ENCODE assay signal across 2 worm cellular contexts in genomic region chrII:8818978-8819896, ce11.
A peak's percentile ranks its signal among the peaks of the same experiment; 100 is the strongest.
TF ChIP-seq lines count a peak whose summit lies in the region.

F46C5.10 (minus strand) TSS chrII:8819028.

TF ChIP-seq in whole organism, L1 larva, 84 proteins besides CTCF, POLR2A, EP300 and RAD21 (continued from another document):
- TF ChIP-seq nhr-20 (tag; optimal IDR thresholded peaks at IDR 0.05; lab: Kevin White, UChicago) (peak; percentile 55), fkh-4 (tag; optimal IDR thresholded peaks at IDR 0.05; lab: Kevin White, UChicago; ENCODE audit: borderline replicate concordance) (no peak), tbx-2 (tag; optimal IDR thresholded peaks at IDR 0.05; lab: Kevin White, UChicago) (peak; percentile 25), mep-1 (tag; optimal IDR thresholded peaks at IDR 0.05; lab: Kevin White, UChicago) (peak; percentile 5), lin-13 (GFP tag; optimal IDR thresholded peaks at IDR 0.05; lab: Kevin White, UChicago) (no peak), alr-1 (tag; optimal IDR thresholded peaks at IDR 0.05; lab: Kevin White, UChicago; ENCODE audit: borderline replicate concordance) (no peak), zag-1 (tag; optimal IDR thresholded peaks at IDR 0.05; lab: Kevin White, UChicago) (no peak), efl-3 (GFP tag; optimal IDR thresholded peaks at IDR 0.05; lab: Kevin White, UChicago) (no peak), nhr-84 (tag; optimal IDR thresholded peaks at IDR 0.05; lab: Kevin White, UChicago) (no peak), Y116A8C.19 (tag; optimal IDR thresholded peaks at IDR 0.05; lab: Kevin White, UChicago; ENCODE audit: borderline replicate concordance) (no peak), nhr-12 (tag; optimal IDR thresholded peaks at IDR 0.05; lab: Kevin White, UChicago) (no peak), lin-35 (GFP tag; optimal IDR thresholded peaks at IDR 0.05; lab: Kevin White, UChicago) (peak in 1 of 2 experiments; percentile 33), ceh-82 (tag; optimal IDR thresholded peaks at IDR 0.05; lab: Kevin White, UChicago) (no peak), unc-130 (tag; optimal IDR thresholded peaks at IDR 0.05; lab: Kevin White, UChicago) (no peak), aha-1 (tag; optimal IDR thresholded peaks at IDR 0.05; lab: Kevin White, UChicago) (no peak), hlh-17 (GFP tag; optimal IDR thresholded peaks at IDR 0.05; lab: Kevin White, UChicago; ENCODE audit: borderline replicate concordance) (no peak), unc-98 (GFP tag; IDR thresholded peaks at IDR 0.05; lab: Robert Waterston, UW) (no peak), sptf-1 (tag; optimal IDR thresholded peaks at IDR 0.05; lab: Kevin White, UChicago) (no peak), ceh-90 (tag; optimal IDR thresholded peaks at IDR 0.05; lab: Kevin White, UChicago) (no peak), nhr-47 (tag; optimal IDR thresholded peaks at IDR 0.05; lab: Kevin White, UChicago) (peak; percentile 27), snu-23 (GFP tag; optimal IDR thresholded peaks at IDR 0.05; lab: Kevin White, UChicago) (peak; percentile 6), pax-3 (tag; optimal IDR thresholded peaks at IDR 0.05; lab: Kevin White, UChicago) (no peak), elt-3 (tag; optimal IDR thresholded peaks at IDR 0.05; lab: Kevin White, UChicago) (peak in 3 of 6 experiments; percentile 17 to 46 (median 17)), tlp-1 (tag; optimal IDR thresholded peaks at IDR 0.05; lab: Kevin White, UChicago) (no peak), lin-14 (GFP tag; optimal IDR thresholded peaks at IDR 0.05; lab: Kevin White, UChicago) (no peak), zip-4 (GFP tag; optimal IDR thresholded peaks at IDR 0.05; lab: Kevin White, UChicago) (no peak), nhr-19 (GFP tag; conservative IDR thresholded peaks at IDR 0.05; lab: Robert Waterston, UW) (peak; percentile 87), nhr-237 (tag; optimal IDR thresholded peaks at IDR 0.05; lab: Kevin White, UChicago) (no peak), sox-4 (tag; optimal IDR thresholded peaks at IDR 0.05; lab: Kevin White, UChicago) (no peak), unc-62 (GFP tag; optimal IDR thresholded peaks at IDR 0.05; lab: Kevin White, UChicago) (no peak), ceh-8 (GFP tag; optimal IDR thresholded peaks at IDR 0.05; lab: Kevin White, UChicago) (no peak), egl-27 (tag; optimal IDR thresholded peaks at IDR 0.05; lab: Kevin White, UChicago) (no peak)

TF ChIP-seq in whole organism, L3 larva, 47 proteins besides CTCF, POLR2A, EP300 and RAD21 (continued from another document):
- no peak for TF ChIP-seq unc-62 (GFP tag; optimal IDR thresholded peaks at IDR 0.05; lab: Kevin White, UChicago)
- TF ChIP-seq ceh-16 (tag; optimal IDR thresholded peaks at IDR 0.05; lab: Kevin White, UChicago), result no peak
- peak; percentile 88 for TF ChIP-seq nhr-43 (tag; optimal IDR thresholded peaks at IDR 0.05; lab: Kevin White, UChicago; ENCODE audit: poor library complexity, severe bottlenecking)
- TF ChIP-seq elt-1 (tag; optimal IDR thresholded peaks at IDR 0.05; lab: Kevin White, UChicago), result no peak
